Worm (Caenorhabditis elegans) whole organism, mixed stage, embryonic: ENCODE measurements around the gene rpb-9.

Experiments
- M03D4.4 ChIP-seq: sonication (generic microtip); optimal IDR thresholded peaks from 2 replicates; lab custom pipeline; 2017; ENCODE audit warnings: mild to moderate bottlenecking, missing genetic modification characterization, missing compliant biosample characterization
- bed-3 ChIP-seq: fragments of 200-800 bp; sonication (Bioruptor generic); optimal IDR thresholded peaks from 3 replicates; lab custom pipeline; 2018; ENCODE audit warnings: mild to moderate bottlenecking, missing genetic modification characterization, moderate library complexity, missing compliant biosample characterization
- blmp-1 ChIP-seq: fragments of 150-350 bp; optimal IDR thresholded peaks from 2 replicates; lab custom pipeline; 2014; ENCODE audit warnings: missing biosample characterization, missing genetic modification characterization
- ceh-39 ChIP-seq: fragments of 150-350 bp; optimal IDR thresholded peaks from 2 replicates; lab custom pipeline; 2014; ENCODE audit warnings: missing biosample characterization, missing genetic modification characterization
- ceh-43 ChIP-seq: fragments of 200-800 bp; sonication (Bioruptor generic); optimal IDR thresholded peaks from 2 replicates; lab custom pipeline; 2018; ENCODE audit warnings: mild to moderate bottlenecking, missing genetic modification characterization, moderate library complexity, missing compliant biosample characterization
- ceh-83 ChIP-seq: fragments of 200-800 bp; sonication (Bioruptor generic); optimal IDR thresholded peaks from 2 replicates; lab custom pipeline; 2018; ENCODE audit warnings: mild to moderate bottlenecking, missing genetic modification characterization, missing compliant biosample characterization
- cnd-1 ChIP-seq: fragments of 200-800 bp; sonication (Bioruptor generic); optimal IDR thresholded peaks from 2 replicates; lab custom pipeline; 2018; ENCODE audit warnings: mild to moderate bottlenecking, missing genetic modification characterization, missing compliant biosample characterization
- drap-1 ChIP-seq: fragments of 200-800 bp; sonication (Bioruptor generic); optimal IDR thresholded peaks from 3 replicates; lab custom pipeline; 2018; ENCODE audit warnings: mild to moderate bottlenecking, missing genetic modification characterization, missing compliant biosample characterization
- ham-2 ChIP-seq: fragments of 200-800 bp; sonication (Bioruptor generic); optimal IDR thresholded peaks from 2 replicates; lab custom pipeline; 2018; ENCODE audit warnings: mild to moderate bottlenecking, missing genetic modification characterization, missing compliant biosample characterization
- hlh-1 ChIP-seq: fragments of 150-350 bp; optimal IDR thresholded peaks from 2 replicates; lab custom pipeline; 2014; ENCODE audit warnings: missing biosample characterization, missing genetic modification reagents, missing genetic modification characterization
- lin-32 ChIP-seq: fragments of 200-800 bp; sonication (Bioruptor generic); optimal IDR thresholded peaks from 2 replicates; lab custom pipeline; 2018; ENCODE audit warnings: mild to moderate bottlenecking, missing genetic modification characterization, missing compliant biosample characterization
- lsy-2 ChIP-seq: fragments of 150-350 bp; optimal IDR thresholded peaks from 2 replicates; lab custom pipeline; 2014; ENCODE audit warnings: missing biosample characterization, missing genetic modification characterization
- mep-1 ChIP-seq: fragments of 150-350 bp; optimal IDR thresholded peaks from 2 replicates; lab custom pipeline; 2017; ENCODE audit warnings: missing biosample characterization, missing genetic modification reagents, missing genetic modification characterization, inconsistent platforms
- mls-2 ChIP-seq: sonication (generic microtip); optimal IDR thresholded peaks from 2 replicates; lab custom pipeline; 2016; ENCODE audit warnings: mild to moderate bottlenecking, missing genetic modification characterization, moderate library complexity, missing compliant biosample characterization
- nhr-12 ChIP-seq: fragments of 150-350 bp; optimal IDR thresholded peaks from 2 replicates; lab custom pipeline; 2014; ENCODE audit warnings: missing biosample characterization, missing genetic modification characterization
- nhr-237 ChIP-seq: fragments of 150-350 bp; optimal IDR thresholded peaks from 2 replicates; lab custom pipeline; 2014; ENCODE audit warnings: missing biosample characterization, missing genetic modification characterization
- nhr-28 ChIP-seq: fragments of 150-350 bp; optimal IDR thresholded peaks from 2 replicates; lab custom pipeline; 2014; ENCODE audit warnings: missing biosample characterization, missing genetic modification characterization
- nhr-76 ChIP-seq: sonication (generic microtip); optimal IDR thresholded peaks from 2 replicates; lab custom pipeline; 2017; ENCODE audit warnings: missing biosample characterization, missing genetic modification characterization
- pha-4 ChIP-seq: fragments of 150-350 bp; optimal IDR thresholded peaks from 2 replicates; lab custom pipeline; 2018; ENCODE audit warnings: missing biosample characterization, missing genetic modification reagents, missing genetic modification characterization
- sem-2 ChIP-seq: fragments of 200-800 bp; sonication (Bioruptor generic); optimal IDR thresholded peaks from 2 replicates; lab custom pipeline; 2018; ENCODE audit warnings: mild to moderate bottlenecking, missing genetic modification characterization, missing compliant biosample characterization
- snpc-4 ChIP-seq: fragments of 150-350 bp; optimal IDR thresholded peaks from 2 replicates; lab custom pipeline; 2014; ENCODE audit warnings: missing biosample characterization, missing genetic modification characterization
- tbx-8 ChIP-seq: fragments of 200-800 bp; sonication (Bioruptor generic); optimal IDR thresholded peaks from 2 replicates; lab custom pipeline; 2018; ENCODE audit warnings: mild to moderate bottlenecking, missing genetic modification characterization, moderate library complexity, missing compliant biosample characterization
- unc-120 ChIP-seq: sonication (generic microtip); optimal IDR thresholded peaks from 2 replicates; lab custom pipeline; 2017; ENCODE audit warnings: missing genetic modification characterization, missing compliant biosample characterization; ENCODE audit not compliant: poor library complexity, severe bottlenecking
- unc-39 ChIP-seq: fragments of 150-350 bp; optimal IDR thresholded peaks from 2 replicates; lab custom pipeline; 2014; ENCODE audit warnings: missing biosample characterization, missing genetic modification characterization
- unc-62 ChIP-seq: fragments of 150-350 bp; optimal IDR thresholded peaks from 2 replicates; lab custom pipeline; 2014; ENCODE audit warnings: missing biosample characterization, missing genetic modification reagents, missing genetic modification characterization
- zip-8 ChIP-seq: fragments of 150-350 bp; optimal IDR thresholded peaks from 2 replicates; lab custom pipeline; 2014; ENCODE audit warnings: missing biosample characterization, missing genetic modification characterization
- ztf-11 ChIP-seq: fragments of 150-350 bp; optimal IDR thresholded peaks from 2 replicates; lab custom pipeline; 2014; ENCODE audit warnings: missing biosample characterization, missing genetic modification characterization

Gene rpb-9

DNA sequence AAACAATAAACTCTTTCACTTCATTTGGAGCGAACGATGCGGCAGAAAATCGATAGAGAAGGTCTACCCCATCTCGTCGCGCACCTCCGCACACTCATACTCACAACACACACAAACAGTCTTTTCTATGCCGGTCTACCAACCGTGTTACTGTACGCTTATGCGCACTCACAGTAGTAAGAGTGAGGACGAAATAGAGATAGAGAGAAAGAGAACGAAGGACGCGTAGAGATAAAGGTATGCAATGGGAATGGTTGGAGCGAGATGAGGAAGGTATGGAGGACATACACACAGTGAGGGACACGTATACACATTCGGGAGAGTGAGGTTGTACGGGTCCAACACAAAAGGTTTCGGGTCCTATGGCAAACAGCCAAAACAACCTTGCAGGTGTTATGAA, 33.3 kb downstream of the rpb-9 start (continued):
- TF ChIP-seq ceh-39 (tag; lab: Kevin White, UChicago), result peak; percentile 76
- TF ChIP-seq hlh-1 (tag; lab: Kevin White, UChicago), result no peak
- TF ChIP-seq nhr-237 (tag; lab: Kevin White, UChicago), result peak; percentile 9
- TF ChIP-seq nhr-76 (tag; lab: Kevin White, UChicago), result no peak
- no peak for TF ChIP-seq lin-32 (GFP tag; lab: Kevin White, UChicago)
- TF ChIP-seq ceh-83 (GFP tag; lab: Kevin White, UChicago), result no peak
- no peak for TF ChIP-seq nhr-12 (tag; lab: Kevin White, UChicago)

- TF ChIP-seq mep-1 (tag; lab: Kevin White, UChicago), result no peak
- TF ChIP-seq sem-2 (GFP tag; lab: Kevin White, UChicago), result no peak
- TF ChIP-seq ceh-39 (tag; lab: Kevin White, UChicago), result no peak
- no peak for TF ChIP-seq M03D4.4
- TF ChIP-seq unc-62 (GFP tag; lab: Kevin White, UChicago), result no peak
Observed at ce11 chrV:7977701-7978461, 34.3 kb downstream of the rpb-9 start, which contains the start of gene let-413. let-413 (minus strand) TSS chrV:7977776.

- no peak for TF ChIP-seq pha-4 (tag; lab: Kevin White, UChicago)
- no peak for TF ChIP-seq ceh-43
- no peak for TF ChIP-seq nhr-237 (tag; lab: Kevin White, UChicago)
- no peak for TF ChIP-seq drap-1 (GFP tag; lab: Kevin White, UChicago)
- TF ChIP-seq lsy-2, result no peak
- TF ChIP-seq snpc-4 (tag; lab: Kevin White, UChicago), result no peak
- no peak for TF ChIP-seq bed-3
- TF ChIP-seq nhr-76 (tag; lab: Kevin White, UChicago), result no peak
- TF ChIP-seq ztf-11 (tag; lab: Kevin White, UChicago), result no peak
- TF ChIP-seq cnd-1 (tag; lab: Kevin White, UChicago), result no peak
- no peak for TF ChIP-seq lin-32 (GFP tag; lab: Kevin White, UChicago)
- TF ChIP-seq zip-8 (tag; lab: Kevin White, UChicago), result no peak
Observed at ce11 chrV:7971376-7971775, 40.8 kb downstream of the rpb-9 start.

DNA sequence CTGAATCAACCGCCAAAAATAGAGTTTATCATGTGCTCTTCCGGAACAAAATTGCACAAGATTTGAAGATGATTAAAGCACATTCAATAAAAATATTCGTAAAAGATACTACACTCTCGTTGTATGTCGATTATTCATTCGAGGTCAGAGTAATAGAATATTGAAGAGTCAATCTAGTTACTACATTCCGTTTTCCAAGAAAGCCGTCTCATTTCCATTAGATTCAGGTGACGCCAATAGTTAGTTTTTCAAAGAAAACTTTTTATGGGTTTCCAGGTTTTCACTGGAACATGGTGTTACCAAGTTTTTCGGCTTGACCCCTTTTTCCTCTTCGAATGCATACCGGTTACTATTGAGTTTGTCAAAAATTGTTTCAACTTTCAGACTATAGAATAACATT, 41.6 kb downstream of the rpb-9 start:
- TF ChIP-seq ceh-39 (tag; lab: Kevin White, UChicago), result no peak
- TF ChIP-seq snpc-4 (tag; lab: Kevin White, UChicago), result no peak

DNA sequence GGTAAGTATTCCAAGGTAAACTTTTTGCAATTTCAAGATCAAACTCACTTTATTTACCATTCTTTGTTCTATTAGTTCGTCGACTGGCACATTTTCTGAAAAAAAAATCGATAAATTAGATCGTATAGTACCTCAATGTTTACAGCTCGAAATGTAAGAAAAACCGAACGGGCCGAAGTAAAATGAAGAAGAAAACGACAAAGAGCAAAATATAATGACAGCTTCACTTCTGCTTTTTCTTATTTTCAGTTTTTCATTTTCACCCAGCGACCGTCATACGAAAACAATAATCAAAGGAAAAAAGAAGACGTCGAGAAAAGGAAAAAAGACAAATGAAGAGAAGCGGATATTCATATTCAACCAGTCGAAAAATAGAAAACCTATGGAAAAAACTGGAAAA, 43.0 kb downstream of the rpb-9 start, which contains the start of gene che-7:
che-7 (minus strand) TSS at position 101 of the 400 bp plus-strand sequence.
- TF ChIP-seq unc-39 (no peak), zip-8 (tag; lab: Kevin White, UChicago) (no peak), nhr-76 (tag; lab: Kevin White, UChicago) (no peak), ztf-11 (tag; lab: Kevin White, UChicago) (no peak), cnd-1 (tag; lab: Kevin White, UChicago) (no peak), lin-32 (GFP tag; lab: Kevin White, UChicago) (no peak), nhr-237 (tag; lab: Kevin White, UChicago) (no peak), nhr-12 (tag; lab: Kevin White, UChicago) (no peak), mls-2 (tag; lab: Kevin White, UChicago) (no peak), nhr-28 (tag; lab: Kevin White, UChicago) (no peak), tbx-8 (GFP tag; lab: Kevin White, UChicago) (no peak), mep-1 (tag; lab: Kevin White, UChicago) (no peak)

DNA sequence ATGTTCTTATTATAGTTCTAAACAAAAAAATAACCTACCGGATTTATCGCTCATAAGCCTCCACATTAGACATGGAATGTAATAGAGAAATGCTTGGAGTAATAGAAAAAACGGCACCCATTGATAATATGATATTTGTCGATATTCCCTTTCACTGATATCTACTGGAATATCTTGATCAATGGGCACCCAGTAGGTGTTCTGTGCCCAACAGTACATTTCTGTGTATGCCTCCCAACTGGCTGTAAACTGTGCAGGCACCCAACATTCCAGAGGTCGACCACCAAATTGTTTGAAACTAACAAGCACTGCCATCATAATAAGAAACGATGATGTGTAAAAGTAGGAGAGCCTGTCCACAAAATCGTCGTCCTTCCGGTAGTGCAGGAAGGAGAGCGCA, 47.7 kb downstream of the rpb-9 start:
- TF ChIP-seq pha-4 (tag; lab: Kevin White, UChicago), result no peak
- TF ChIP-seq zip-8 (tag; lab: Kevin White, UChicago), result no peak
- no peak for TF ChIP-seq sem-2 (GFP tag; lab: Kevin White, UChicago)
- no peak for TF ChIP-seq unc-120
- TF ChIP-seq nhr-12 (tag; lab: Kevin White, UChicago), result no peak
- no peak for TF ChIP-seq unc-39
- no peak for TF ChIP-seq nhr-237 (tag; lab: Kevin White, UChicago)
- TF ChIP-seq hlh-1 (tag; lab: Kevin White, UChicago), result no peak
- TF ChIP-seq ceh-39 (tag; lab: Kevin White, UChicago), result no peak
- TF ChIP-seq lin-32 (GFP tag; lab: Kevin White, UChicago), result no peak
- no peak for TF ChIP-seq ham-2 (GFP tag; lab: Kevin White, UChicago)
- TF ChIP-seq blmp-1 (tag; lab: Kevin White, UChicago), result no peak
- TF ChIP-seq, all 35 proteins: peak for 0
